Worm (Caenorhabditis elegans): Measurements from ENCODE around the gene M117.3.

M117.3 gene

ce11 chrIV:11809708-11810114, 12.3 kb upstream of the M117.3 start (continued):
- no peak for TF ChIP-seq zip-2 (tag; optimal IDR thresholded peaks at IDR 0.05)
- no peak for TF ChIP-seq nhr-237 (tag; optimal IDR thresholded peaks at IDR 0.05)
- TF ChIP-seq mdt-29 (GFP tag; IDR thresholded peaks at IDR 0.05): no peak
- TF ChIP-seq ZK337.2 (GFP tag; IDR thresholded peaks at IDR 0.05): no peak
- no peak for TF ChIP-seq unc-39 (tag; optimal IDR thresholded peaks at IDR 0.05)
- TF ChIP-seq ceh-28 (tag; optimal IDR thresholded peaks at IDR 0.05): no peak
- TF ChIP-seq nhr-102 (tag; optimal IDR thresholded peaks at IDR 0.05): no peak
- peak; percentile 81; the same call in 1 of the 2 replicates for TF ChIP-seq hmg-1.1 (GFP tag; IDR thresholded peaks at IDR 0.05)
- no peak for TF ChIP-seq unc-130 (GFP tag; optimal IDR thresholded peaks at IDR 0.05)
- no peak for TF ChIP-seq pha-4 (GFP tag; IDR thresholded peaks at IDR 0.05)
- TF ChIP-seq pha-4 (tag; optimal IDR thresholded peaks at IDR 0.05): peak; percentile 28
- TF ChIP-seq skn-1 (tag; optimal IDR thresholded peaks at IDR 0.05): no peak
- TF ChIP-seq Y75B8A.6 (GFP tag; IDR thresholded peaks at IDR 0.05): no peak

ce11 chrIV:11812017-11812416, 10.0 kb upstream of the M117.3 start:
- peak; percentile 37 for TF ChIP-seq mxl-3 (GFP tag; optimal IDR thresholded peaks at IDR 0.05)
- TF ChIP-seq aha-1 (tag): peak; percentile 42
- peak; percentile 44 for TF ChIP-seq nhr-28 (tag; optimal IDR thresholded peaks at IDR 0.05)
- no peak for TF ChIP-seq T26A8.4 (GFP tag; IDR thresholded peaks at IDR 0.05)
- no peak for TF ChIP-seq lin-39 (tag; optimal IDR thresholded peaks at IDR 0.05)

ce11 chrIV:11813901-11814300, 8.1 kb upstream of the M117.3 start, which contains the start of gene M117.1:
Gene M117.1 (plus strand): TSS chrIV:11814247.
- TF ChIP-seq hlh-30 (tag; optimal IDR thresholded peaks at IDR 0.05; ENCODE audit: insufficient read depth): peak; percentile 3
- peak in 1 of 2 experiments; percentile 49 for TF ChIP-seq mdl-1 (tag; optimal IDR thresholded peaks at IDR 0.05)
- TF ChIP-seq mes-2 (tag; optimal IDR thresholded peaks at IDR 0.05; ENCODE audit: poor library complexity, severe bottlenecking): no peak
- peak; percentile 25 for TF ChIP-seq nhr-28 (tag; optimal IDR thresholded peaks at IDR 0.05)
- no peak for TF ChIP-seq nhr-237 (tag; optimal IDR thresholded peaks at IDR 0.05)
- TF ChIP-seq aha-1 (tag): peak; percentile 82
- TF ChIP-seq hif-1 (tag; optimal IDR thresholded peaks at IDR 0.05): peak in 1 of 2 experiments; percentile 7
- no peak for TF ChIP-seq daf-12 (tag; optimal IDR thresholded peaks at IDR 0.05)

- TF ChIP-seq lin-38 (GFP tag; IDR thresholded peaks at IDR 0.05) (peak; percentile 47), ama-1 (optimal IDR thresholded peaks at IDR 0.05) (peak; percentile 82), mdt-29 (GFP tag; IDR thresholded peaks at IDR 0.05) (no peak), unc-130 (GFP tag; optimal IDR thresholded peaks at IDR 0.05) (peak; percentile 3), madf-9 (GFP tag; conservative IDR thresholded peaks at IDR 0.05) (no peak), tag-97 (GFP tag; IDR thresholded peaks at IDR 0.05) (no peak), dmd-6 (GFP tag; IDR thresholded peaks at IDR 0.05) (no peak; the same call in 1 of the 2 replicates), arid-1 (GFP tag; conservative IDR thresholded peaks at IDR 0.05) (peak; percentile 22; the same call in 1 of the 2 replicates), ztf-7 (tag; optimal IDR thresholded peaks at IDR 0.05) (no peak), Y5F2A.4 (GFP tag; optimal IDR thresholded peaks at IDR 0.05) (peak; percentile 17), gei-8 (GFP tag; optimal IDR thresholded peaks at IDR 0.05) (no peak), jun-1 (tag; optimal IDR thresholded peaks at IDR 0.05) (no peak), ctbp-1 (GFP tag; IDR thresholded peaks at IDR 0.05) (0 out of 2 replicates have a peak, but pooled peaks have one; percentile 33), nhr-25 (tag; optimal IDR thresholded peaks at IDR 0.05; ENCODE audit: borderline replicate concordance, insufficient read depth) (no peak), snpc-1.2 (GFP tag; IDR thresholded peaks at IDR 0.05) (peak; percentile 61), lsy-2 (tag; optimal IDR thresholded peaks at IDR 0.05) (peak in 1 of 2 experiments; percentile 2), lin-29 (GFP tag; IDR thresholded peaks at IDR 0.05) (no peak), lin-13 (GFP tag; optimal IDR thresholded peaks at IDR 0.05) (peak; percentile 44), ZK337.2 (GFP tag; IDR thresholded peaks at IDR 0.05) (no peak), skn-1 (tag; optimal IDR thresholded peaks at IDR 0.05) (no peak), rbr-2 (tag; optimal IDR thresholded peaks at IDR 0.05) (peak; percentile 42), saeg-2 (GFP tag; IDR thresholded peaks at IDR 0.05) (0 out of 2 replicates have a peak, but pooled peaks have one; percentile 18), hlh-11 (tag; optimal IDR thresholded peaks at IDR 0.05) (peak; percentile 11), hif-1 (tag; optimal IDR thresholded peaks at IDR 0.05) (no peak), pha-4 (GFP tag; IDR thresholded peaks at IDR 0.05) (peak; percentile 13; the same call in 1 of the 2 replicates), pha-4 (tag; optimal IDR thresholded peaks at IDR 0.05) (no peak)
Measured at ce11 chrIV:11820067-11820913, 1.7 kb upstream of the M117.3 start.
